Worm (Caenorhabditis elegans) whole organism, L4 larva: ENCODE results near the gene nrfl-1.

Experiments used
- F10B5.3 ChIP-seq: sonication (generic microtip); optimal IDR thresholded peaks from 2 replicates; lab custom pipeline; 2016; ENCODE audit warnings: mild to moderate bottlenecking, missing genetic modification characterization, missing compliant biosample characterization
- F26F4.8 ChIP-seq: fragments of 200-800 bp; sonication (Bioruptor generic); conservative IDR thresholded peaks from 2 replicates; pipeline ENCODE4 v1.3.6; 2022; ENCODE audit warnings: missing genetic modification characterization, missing compliant biosample characterization
- F44E2.7 ChIP-seq: fragments of 200-800 bp; sonication (Bioruptor generic); IDR thresholded peaks from 2 replicates; pipeline ENCODE4 v2.1.2; 2022; ENCODE audit warnings: missing genetic modification characterization, missing compliant biosample characterization
- F49E8.2 ChIP-seq: sonication (generic microtip); optimal IDR thresholded peaks from 2 replicates; lab custom pipeline; 2016; ENCODE audit warnings: missing compliant biosample characterization, mild to moderate bottlenecking, missing genetic modification characterization, borderline replicate concordance
- Y5F2A.4 ChIP-seq: fragments of 200-800 bp; sonication (Bioruptor generic); optimal IDR thresholded peaks from 2 replicates; lab custom pipeline; 2018; ENCODE audit warnings: mild to moderate bottlenecking, missing genetic modification characterization, missing compliant biosample characterization
- Y75B8A.6 ChIP-seq: fragments of 200-800 bp; sonication (Bioruptor generic); IDR thresholded peaks from 2 replicates; pipeline ENCODE4 v1.3.6; 2022; ENCODE audit warnings: missing genetic modification reagents, missing genetic modification characterization, missing compliant biosample characterization
- ama-1 ChIP-seq: fragments of 150-350 bp; optimal IDR thresholded peaks from 2 replicates; lab custom pipeline; 2014; ENCODE audit warnings: inconsistent platforms, mixed read lengths
- ceh-20 ChIP-seq: fragments of 200-800 bp; sonication (Bioruptor generic); IDR thresholded peaks from 2 replicates; pipeline ENCODE4 v1.3.6; 2022; ENCODE audit warnings: missing genetic modification reagents, missing genetic modification characterization, missing compliant biosample characterization
- ceh-32 ChIP-seq: sonication (generic microtip); optimal IDR thresholded peaks from 2 replicates; lab custom pipeline; 2016; ENCODE audit warnings: mild to moderate bottlenecking, missing genetic modification characterization, missing compliant biosample characterization; ENCODE audit not compliant: poor library complexity
- ceh-44 ChIP-seq: fragments of 200-800 bp; sonication (Bioruptor generic); IDR thresholded peaks from 2 replicates; pipeline ENCODE4 v1.3.6; 2022; ENCODE audit warnings: missing genetic modification reagents, missing genetic modification characterization, missing compliant biosample characterization
- ceh-62 ChIP-seq: sonication (generic microtip); optimal IDR thresholded peaks from 2 replicates; lab custom pipeline; 2017; ENCODE audit warnings: missing biosample characterization, missing genetic modification characterization
- ceh-82 ChIP-seq: sonication (generic microtip); optimal IDR thresholded peaks from 2 replicates; lab custom pipeline; 2017; ENCODE audit warnings: missing biosample characterization, missing genetic modification characterization
- daf-16 ChIP-seq, 3 experiments: sonication (generic microtip); optimal IDR thresholded peaks; 2 replicates each; lab custom pipeline; 2016 to 2017; ENCODE audit warnings: missing genetic modification characterization in 3 of 3, missing genetic modification reagents in 3 of 3, mild to moderate bottlenecking in 2 of 3, missing compliant biosample characterization in 2 of 3, missing biosample characterization in 1 of 3, moderate library complexity in 1 of 3
- dmd-6 ChIP-seq: fragments of 200-800 bp; sonication (Bioruptor generic); IDR thresholded peaks from 2 replicates; pipeline ENCODE4 v1.3.6; 2022; ENCODE audit warnings: missing genetic modification reagents, missing genetic modification characterization, missing compliant biosample characterization
- dpl-1 ChIP-seq: fragments of 150-350 bp; optimal IDR thresholded peaks from 2 replicates; lab custom pipeline; 2014; ENCODE audit warnings: missing biosample characterization, missing genetic modification reagents, missing genetic modification characterization
- duxl-1 ChIP-seq: sonication (generic microtip); optimal IDR thresholded peaks from 2 replicates; lab custom pipeline; 2016; ENCODE audit warnings: mild to moderate bottlenecking, missing genetic modification characterization, moderate library complexity, missing compliant biosample characterization; ENCODE audit not compliant: poor library complexity
- dve-1 ChIP-seq: sonication (generic microtip); optimal IDR thresholded peaks from 2 replicates; lab custom pipeline; 2017; ENCODE audit warnings: antibody characterized with exemption, mild to moderate bottlenecking, missing genetic modification characterization, missing compliant biosample characterization; ENCODE audit not compliant: insufficient read depth
- fkh-10 ChIP-seq: fragments of 150-350 bp; optimal IDR thresholded peaks from 2 replicates; lab custom pipeline; 2014; ENCODE audit warnings: missing biosample characterization, missing genetic modification reagents, missing genetic modification characterization
- hlh-11 ChIP-seq: fragments of 200-800 bp; sonication (Bioruptor generic); optimal IDR thresholded peaks from 2 replicates; lab custom pipeline; 2018; ENCODE audit warnings: mild to moderate bottlenecking, missing genetic modification characterization, missing compliant biosample characterization
- hlh-30 ChIP-seq: sonication (generic microtip); optimal IDR thresholded peaks from 2 replicates; lab custom pipeline; 2017; ENCODE audit warnings: antibody characterized with exemption, mild to moderate bottlenecking, missing genetic modification characterization, missing compliant biosample characterization; ENCODE audit not compliant: insufficient read depth
- hmg-1.1 ChIP-seq: fragments of 200-800 bp; sonication (Bioruptor generic); IDR thresholded peaks from 2 replicates; pipeline ENCODE4 v1.3.6; 2022; ENCODE audit warnings: missing genetic modification reagents, missing genetic modification characterization, missing compliant biosample characterization
- lim-7 ChIP-seq: fragments of 200-800 bp; sonication (Bioruptor generic); IDR thresholded peaks from 2 replicates; pipeline ENCODE4 v1.3.6; 2022; ENCODE audit warnings: missing genetic modification characterization, missing compliant biosample characterization
- lin-29 ChIP-seq: fragments of 200-800 bp; sonication (Bioruptor generic); IDR thresholded peaks from 2 replicates; pipeline ENCODE4 v1.3.6; 2022; ENCODE audit warnings: missing genetic modification reagents, missing genetic modification characterization, missing compliant biosample characterization
- lin-38 ChIP-seq: fragments of 200-800 bp; sonication (Bioruptor generic); IDR thresholded peaks from 2 replicates; pipeline ENCODE4 v1.3.6; 2022; ENCODE audit warnings: missing genetic modification reagents, missing genetic modification characterization, missing compliant biosample characterization
- lin-39 ChIP-seq: fragments of 150-350 bp; optimal IDR thresholded peaks from 2 replicates; lab custom pipeline; 2014; ENCODE audit warnings: missing biosample characterization, missing genetic modification reagents, missing genetic modification characterization
- lsy-2 ChIP-seq, 2 experiments: fragments of 150-350 bp in 1 of 2; sonication (generic microtip) in 1 of 2; optimal IDR thresholded peaks; 2 replicates each; lab custom pipeline; 2014 to 2017; ENCODE audit warnings: missing biosample characterization in 2 of 2, missing genetic modification characterization in 2 of 2
- madf-9 ChIP-seq: fragments of 200-800 bp; sonication (Bioruptor generic); conservative IDR thresholded peaks from 2 replicates; pipeline ENCODE4 v1.3.6; 2022; ENCODE audit warnings: missing genetic modification reagents, missing genetic modification characterization, missing compliant biosample characterization
- mdl-1 ChIP-seq, 2 experiments: fragments of 150-350 bp in 1 of 2; sonication (generic microtip) in 1 of 2; optimal IDR thresholded peaks; 2 replicates each; lab custom pipeline; 2014 to 2017; ENCODE audit warnings: missing biosample characterization in 2 of 2, missing genetic modification characterization in 2 of 2
- mxl-3 ChIP-seq: fragments of 200-800 bp; sonication (Bioruptor generic); optimal IDR thresholded peaks from 2 replicates; lab custom pipeline; 2018; ENCODE audit warnings: mild to moderate bottlenecking, missing genetic modification characterization, missing compliant biosample characterization
- nhr-11 ChIP-seq: fragments of 150-350 bp; optimal IDR thresholded peaks from 2 replicates; lab custom pipeline; 2014; ENCODE audit warnings: missing biosample characterization, missing genetic modification characterization
- nhr-41 ChIP-seq: fragments of 200-800 bp; sonication (Bioruptor generic); IDR thresholded peaks from 2 replicates; pipeline ENCODE4 v1.3.6; 2022; ENCODE audit warnings: missing genetic modification reagents, missing genetic modification characterization, missing compliant biosample characterization
- nhr-42 ChIP-seq: fragments of 200-800 bp; sonication (Bioruptor generic); IDR thresholded peaks from 2 replicates; pipeline ENCODE4 v1.3.6; 2022; ENCODE audit warnings: missing genetic modification characterization, missing compliant biosample characterization
- nhr-6 ChIP-seq: fragments of 150-350 bp; optimal IDR thresholded peaks from 2 replicates; lab custom pipeline; 2014; ENCODE audit warnings: missing biosample characterization, missing genetic modification characterization
- nhr-76 ChIP-seq: fragments of 150-350 bp; optimal IDR thresholded peaks from 2 replicates; lab custom pipeline; 2014; ENCODE audit warnings: missing biosample characterization, missing genetic modification characterization
- php-3 ChIP-seq: fragments of 200-800 bp; sonication (Bioruptor generic); IDR thresholded peaks from 2 replicates; pipeline ENCODE4 v1.3.6; 2022; ENCODE audit warnings: missing genetic modification reagents, missing genetic modification characterization, missing compliant biosample characterization
- pqm-1 ChIP-seq: sonication (generic microtip); optimal IDR thresholded peaks from 2 replicates; lab custom pipeline; 2017; ENCODE audit warnings: missing biosample characterization, missing genetic modification characterization
- rbr-2 ChIP-seq: sonication (generic microtip); optimal IDR thresholded peaks from 2 replicates; lab custom pipeline; 2016; ENCODE audit warnings: missing genotype, missing genetic modification characterization, missing compliant biosample characterization
- saeg-2 ChIP-seq: fragments of 200-800 bp; sonication (Bioruptor generic); IDR thresholded peaks from 2 replicates; pipeline ENCODE4 v1.3.6; 2022; ENCODE audit warnings: missing genetic modification reagents, missing genetic modification characterization, missing compliant biosample characterization
- skn-1 ChIP-seq: fragments of 150-350 bp; optimal IDR thresholded peaks from 2 replicates; lab custom pipeline; 2014; ENCODE audit warnings: missing biosample characterization, missing genetic modification characterization
- snpc-4 ChIP-seq: fragments of 150-350 bp; optimal IDR thresholded peaks from 2 replicates; lab custom pipeline; 2014; ENCODE audit warnings: missing biosample characterization, missing genetic modification characterization
- spr-1 ChIP-seq: sonication (generic microtip); optimal IDR thresholded peaks from 2 replicates; lab custom pipeline; 2016; ENCODE audit warnings: mild to moderate bottlenecking, missing genetic modification characterization, missing compliant biosample characterization
- tra-1 ChIP-seq: fragments of 200-800 bp; sonication (Bioruptor generic); IDR thresholded peaks from 2 replicates; pipeline ENCODE4 v1.3.6; 2022; ENCODE audit warnings: missing genetic modification reagents, missing genetic modification characterization, missing compliant biosample characterization
- unc-39 ChIP-seq: sonication (generic microtip); optimal IDR thresholded peaks from 2 replicates; lab custom pipeline; 2017; ENCODE audit warnings: missing biosample characterization, missing genetic modification characterization
- unc-62 ChIP-seq, 3 experiments: fragments of 150-350 bp in 1 of 3; sonication (generic microtip); optimal IDR thresholded peaks in 2 of 3; peaks in 1 of 3; 1 replicate in 1 of 3; 2 replicates in 2 of 3; lab custom pipeline; 2014 to 2017; ENCODE audit warnings: missing biosample characterization in 3 of 3, missing genetic modification characterization in 3 of 3, missing genetic modification reagents in 3 of 3, missing genotype in 1 of 3
- zfp-3 ChIP-seq: fragments of 200-800 bp; sonication (Bioruptor generic); conservative IDR thresholded peaks from 2 replicates; pipeline ENCODE4 v1.3.6; 2022; ENCODE audit warnings: missing genetic modification reagents, missing genetic modification characterization, missing compliant biosample characterization
- zip-11 ChIP-seq: fragments of 200-800 bp; sonication (Bioruptor generic); IDR thresholded peaks from 2 replicates; pipeline ENCODE4 v1.3.6; 2022; ENCODE audit warnings: missing genetic modification characterization, missing compliant biosample characterization
- zip-2 ChIP-seq: fragments of 150-350 bp; optimal IDR thresholded peaks from 2 replicates; lab custom pipeline; 2014; ENCODE audit warnings: missing biosample characterization, missing genetic modification characterization

The nrfl-1 gene

DNA sequence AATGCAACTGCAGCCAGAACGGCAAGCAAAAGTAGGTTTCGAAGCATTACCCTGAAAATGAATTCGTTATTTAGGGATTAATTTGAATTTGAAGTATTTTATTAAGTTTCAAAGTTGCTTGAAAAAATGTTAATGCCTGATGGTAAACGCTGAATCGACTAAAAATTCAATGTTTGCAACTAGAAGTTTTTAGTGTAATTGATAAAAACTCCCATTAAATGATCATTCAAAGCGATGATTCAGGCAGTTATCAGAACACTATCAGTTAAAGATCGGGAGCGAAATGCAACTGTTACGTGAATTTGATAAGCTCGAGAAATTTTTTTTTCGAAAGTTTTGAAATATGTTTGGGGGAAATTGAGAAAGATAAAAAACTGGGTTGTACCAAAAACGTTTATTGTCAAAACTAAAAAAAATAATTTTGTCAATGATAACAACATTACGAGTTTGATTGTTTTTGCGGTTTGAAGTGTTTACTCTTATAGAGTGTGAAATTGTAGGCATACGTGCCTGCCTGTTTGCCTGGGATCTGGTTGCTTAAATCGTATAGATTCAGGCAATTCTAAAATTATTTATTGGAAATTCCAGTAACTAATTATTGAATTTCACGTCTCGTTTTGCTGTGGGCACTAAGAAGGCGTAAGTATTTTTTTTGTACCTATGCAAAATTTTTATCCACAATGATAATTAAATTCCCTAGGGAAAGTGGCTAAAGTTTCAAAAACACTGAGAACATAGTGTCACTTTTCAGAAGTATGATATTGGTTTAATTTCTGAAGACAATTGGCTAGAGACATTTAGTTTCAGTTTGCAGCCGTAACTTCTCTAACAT is 40.3 kb downstream of the nrfl-1 start, which contains the start of gene pcp-3 (continued):
- no peak for TF ChIP-seq zfp-3 (GFP tag; lab: Robert Waterston, UW)
- TF ChIP-seq saeg-2 (GFP tag; lab: Robert Waterston, UW) = no peak
- no peak for TF ChIP-seq snpc-4
- no peak for TF ChIP-seq tra-1 (GFP tag; lab: Robert Waterston, UW)
- no peak for TF ChIP-seq nhr-76 (tag; lab: Kevin White, UChicago)

DNA sequence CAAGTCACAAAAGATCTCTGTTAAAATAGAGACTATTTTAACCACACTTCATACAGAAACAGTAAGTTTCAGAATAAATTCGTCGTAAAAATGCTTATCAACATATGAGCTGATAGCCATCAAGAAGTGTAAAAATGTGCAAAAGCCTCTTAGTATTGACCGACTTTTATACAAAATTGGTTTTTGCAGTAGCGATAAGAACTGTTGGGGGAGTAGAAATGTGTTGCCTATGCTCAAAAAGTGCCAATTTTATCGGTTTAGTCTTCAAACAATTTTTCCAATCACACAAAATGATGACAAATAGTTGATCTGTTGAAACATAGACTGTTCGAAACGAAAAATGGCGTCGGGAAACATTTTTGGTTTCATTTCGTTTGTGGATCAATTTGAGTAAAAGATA is 41.0 kb downstream of the nrfl-1 start:
- TF ChIP-seq spr-1 (no peak), nhr-41 (no peak), F44E2.7 (GFP tag; lab: Robert Waterston, UW) (no peak), ama-1 (lab: Kevin White, UChicago) (no peak), nhr-42 (GFP tag; lab: Robert Waterston, UW) (no peak), duxl-1 (tag; lab: Kevin White, UChicago) (no peak), F49E8.2 (tag; lab: Kevin White, UChicago) (no peak), nhr-6 (tag; lab: Kevin White, UChicago) (no peak), ceh-20 (GFP tag; lab: Robert Waterston, UW) (no peak), php-3 (GFP tag; lab: Robert Waterston, UW) (peak; percentile 84), fkh-10 (GFP tag; lab: Kevin White, UChicago) (no peak), unc-62 (GFP tag; optimal IDR thresholded peaks at IDR 0.05 in 1 of 2; lab: Kevin White, UChicago) (no peak), unc-62 (tag; optimal IDR thresholded peaks at IDR 0.05; lab: Kevin White, UChicago) (no peak), zip-2 (tag; lab: Kevin White, UChicago) (no peak), madf-9 (GFP tag; lab: Robert Waterston, UW) (no peak), lin-39 (tag; lab: Kevin White, UChicago) (no peak), mxl-3 (no peak), lsy-2 (tag; optimal IDR thresholded peaks at IDR 0.05; lab: Kevin White, UChicago) (no peak), rbr-2 (tag; lab: Kevin White, UChicago) (no peak), zip-11 (GFP tag; lab: Robert Waterston, UW) (no peak), F26F4.8 (GFP tag; lab: Robert Waterston, UW) (no peak), ceh-44 (GFP tag; lab: Robert Waterston, UW) (no peak), skn-1 (tag; lab: Kevin White, UChicago) (no peak), lin-38 (GFP tag; lab: Robert Waterston, UW) (no peak), F10B5.3 (tag; lab: Kevin White, UChicago) (no peak), hlh-11 (tag; lab: Kevin White, UChicago) (peak; percentile 79), ceh-82 (tag; lab: Kevin White, UChicago) (no peak), ceh-32 (tag; lab: Kevin White, UChicago) (no peak), unc-39 (tag; lab: Kevin White, UChicago) (no peak), dve-1 (tag; lab: Kevin White, UChicago) (no peak), lim-7 (GFP tag; lab: Robert Waterston, UW) (no peak), nhr-11 (tag; lab: Kevin White, UChicago) (no peak), ceh-62 (tag; lab: Kevin White, UChicago) (no peak), dmd-6 (GFP tag; lab: Robert Waterston, UW) (peak; percentile 96), hlh-30 (tag; lab: Kevin White, UChicago) (no peak), Y5F2A.4 (GFP tag; lab: Kevin White, UChicago) (no peak), hmg-1.1 (GFP tag; lab: Robert Waterston, UW) (no peak), mdl-1 (tag; optimal IDR thresholded peaks at IDR 0.05; lab: Kevin White, UChicago) (no peak), dpl-1 (GFP tag; lab: Kevin White, UChicago) (no peak), pqm-1 (tag; lab: Kevin White, UChicago) (peak; percentile 96), lin-29 (GFP tag; lab: Robert Waterston, UW) (no peak), tra-1 (GFP tag; lab: Robert Waterston, UW) (peak; percentile 54; the same call in 1 of the 2 replicates), daf-16 (GFP tag; optimal IDR thresholded peaks at IDR 0.05; lab: Kevin White, UChicago) (no peak), daf-16 (tag; optimal IDR thresholded peaks at IDR 0.05; lab: Kevin White, UChicago) (peak; percentile 93), Y75B8A.6 (no peak)
